Worm (Caenorhabditis elegans) whole organism, L1 larva: Measurements from ENCODE around the gene fbxa-81.
A peak's percentile ranks its signal among the peaks of the same experiment; 100 is the strongest.

ENCODE experiments used
- aly-2 ChIP-seq: fragments of 150-350 bp; optimal IDR thresholded peaks from 2 replicates; lab custom pipeline; 2014; ENCODE audit warnings: missing biosample characterization, missing genetic modification characterization
- ceh-82 ChIP-seq, 3 experiments: fragments of 150-350 bp in 1 of 3; sonication (generic microtip) in 2 of 3; optimal IDR thresholded peaks; 2 replicates each; lab custom pipeline; 2014 to 2017; ENCODE audit warnings: missing biosample characterization in 3 of 3, missing genetic modification characterization in 3 of 3
- egl-27 ChIP-seq, 2 experiments: fragments of 150-350 bp in 1 of 2; sonication (generic microtip); optimal IDR thresholded peaks; 3 replicates each; lab custom pipeline; 2017 to 2018; ENCODE audit warnings: missing biosample characterization in 2 of 2, missing genetic modification characterization in 2 of 2, missing genetic modification reagents in 2 of 2
- elt-3 ChIP-seq, 6 experiments: fragments of 150-350 bp in 1 of 6; sonication (generic microtip); optimal IDR thresholded peaks; 2 replicates each; lab custom pipeline; 2017 to 2018; ENCODE audit warnings: missing biosample characterization in 6 of 6, missing genetic modification characterization in 6 of 6, inconsistent platforms in 1 of 6
- lin-13 ChIP-seq: fragments of 150-350 bp; optimal IDR thresholded peaks from 2 replicates; lab custom pipeline; 2014; ENCODE audit warnings: missing biosample characterization, missing genetic modification reagents, missing genetic modification characterization
- nhr-19 ChIP-seq: fragments of 200-800 bp; sonication (Bioruptor generic); conservative IDR thresholded peaks from 2 replicates; pipeline ENCODE4 v1.3.6; 2022; ENCODE audit warnings: missing genetic modification characterization, missing compliant biosample characterization
- nhr-77 ChIP-seq: fragments of 150-350 bp; optimal IDR thresholded peaks from 2 replicates; lab custom pipeline; 2014; ENCODE audit warnings: missing biosample characterization, missing genetic modification characterization
- nhr-84 ChIP-seq: sonication (generic microtip); optimal IDR thresholded peaks from 2 replicates; lab custom pipeline; 2017; ENCODE audit warnings: missing biosample characterization, missing genetic modification characterization
- pax-3 ChIP-seq: fragments of 200-800 bp; sonication (Bioruptor generic); optimal IDR thresholded peaks from 2 replicates; lab custom pipeline; 2018; ENCODE audit warnings: mild to moderate bottlenecking, missing genetic modification characterization, moderate library complexity, missing compliant biosample characterization
- skn-1 ChIP-seq: fragments of 150-350 bp; optimal IDR thresholded peaks from 2 replicates; lab custom pipeline; 2014; ENCODE audit warnings: missing biosample characterization, missing genetic modification characterization
- snpc-4 ChIP-seq: fragments of 150-350 bp; optimal IDR thresholded peaks from 2 replicates; lab custom pipeline; 2014; ENCODE audit warnings: missing biosample characterization, missing genetic modification characterization
- unc-86 ChIP-seq: sonication (generic microtip); optimal IDR thresholded peaks from 2 replicates; lab custom pipeline; 2016; ENCODE audit warnings: missing genetic modification characterization, missing compliant biosample characterization
- zag-1 ChIP-seq: fragments of 150-350 bp; optimal IDR thresholded peaks from 2 replicates; lab custom pipeline; 2014; ENCODE audit warnings: missing biosample characterization, missing genetic modification characterization
- ztf-4 ChIP-seq: fragments of 150-350 bp; optimal IDR thresholded peaks from 2 replicates; lab custom pipeline; 2014; ENCODE audit warnings: missing biosample characterization, missing genetic modification characterization

DNA sequence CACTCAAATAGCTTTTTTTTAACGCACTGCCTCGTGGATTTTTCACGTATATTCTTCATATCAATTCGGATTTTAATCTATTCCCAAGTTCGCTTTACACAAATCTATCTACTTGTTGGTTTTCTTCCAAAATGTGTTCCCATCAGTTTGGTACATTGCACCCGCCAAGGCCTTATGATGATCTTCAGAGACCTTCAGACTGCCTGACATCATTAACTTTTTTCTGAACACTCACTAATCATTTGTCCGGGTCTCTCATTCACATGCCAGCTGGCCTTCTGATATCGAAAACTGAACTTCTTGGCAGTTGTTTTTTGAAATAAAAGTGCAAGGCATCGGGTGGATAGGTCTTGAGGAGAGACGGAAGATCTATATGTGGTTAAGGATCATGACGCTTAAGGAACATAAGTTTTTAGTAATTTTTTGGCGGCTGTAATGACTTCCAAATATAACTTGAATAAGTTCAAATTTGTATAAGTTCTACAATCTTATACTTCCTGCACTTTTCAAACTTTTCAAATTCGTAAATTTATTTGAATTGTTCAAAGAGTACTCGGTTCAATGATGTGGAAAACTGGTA lies 42.0 kb downstream of the fbxa-81 start:
- no peak for TF ChIP-seq nhr-19 (GFP tag; lab: Robert Waterston, UW)
- TF ChIP-seq nhr-84 (tag; lab: Kevin White, UChicago) = no peak
- no peak for TF ChIP-seq aly-2 (tag; lab: Kevin White, UChicago)
- no peak for TF ChIP-seq skn-1 (tag; lab: Kevin White, UChicago)
- TF ChIP-seq elt-3 (tag; optimal IDR thresholded peaks at IDR 0.05; lab: Kevin White, UChicago) = peak in 1 of 6 experiments; percentile 46
- no peak for TF ChIP-seq unc-86 (tag; lab: Kevin White, UChicago)
- TF ChIP-seq zag-1 (tag; lab: Kevin White, UChicago) = no peak
- no peak for TF ChIP-seq pax-3 (tag; lab: Kevin White, UChicago)
- no peak for TF ChIP-seq nhr-77 (tag; lab: Kevin White, UChicago)
- no peak for TF ChIP-seq lin-13 (GFP tag; lab: Kevin White, UChicago)
- TF ChIP-seq snpc-4 (tag; lab: Kevin White, UChicago) = no peak
- TF ChIP-seq egl-27 (tag; optimal IDR thresholded peaks at IDR 0.05; lab: Kevin White, UChicago) = no peak
- TF ChIP-seq ztf-4 (tag; lab: Kevin White, UChicago) = no peak
- no peak for TF ChIP-seq ceh-82 (tag; optimal IDR thresholded peaks at IDR 0.05; lab: Kevin White, UChicago)
